Fruit fly (Drosophila melanogaster): Measurements from ENCODE around the gene Hr78.

dm6 chr3L:21455196-21455595 is 42.1 kb downstream of the Hr78 start:
- TF ChIP-seq Pif1B (GFP tag; optimal IDR thresholded peaks at IDR 0.05) (no peak), CG8159 (tag; optimal IDR thresholded peaks at IDR 0.05) (no peak), CG9948 (tag; optimal IDR thresholded peaks at IDR 0.05) (no peak)

Data from whole organism, pupa.